Fruit fly (Drosophila melanogaster) whole organism, adult: ENCODE results near the gene Tmhs.

ENCODE experiments used
- CG5204 ChIP-seq: fragments of 200-800 bp; sonication (Bioruptor generic); optimal IDR thresholded peaks from 2 replicates; lab custom pipeline; 2016; ENCODE audit warnings: missing biosample characterization, missing genetic modification characterization
- Crg-1 ChIP-seq: fragments of 200-800 bp; sonication (Bioruptor generic); optimal IDR thresholded peaks from 2 replicates; lab custom pipeline; 2016; ENCODE audit warnings: missing biosample characterization, missing genetic modification characterization
- kay ChIP-seq: fragments of 200-800 bp; sonication (Bioruptor generic); peaks from one replicate; lab custom pipeline; 2016; ENCODE audit warnings: missing biosample characterization, missing genetic modification characterization, borderline replicate concordance
- tj ChIP-seq: fragments of 200-800 bp; sonication (Bioruptor generic); optimal IDR thresholded peaks from 3 replicates; lab custom pipeline; 2017; ENCODE audit warnings: missing biosample characterization, mild to moderate bottlenecking, missing genetic modification characterization, moderate library complexity

dm6 chr3L:1860749-1861148, 24.7 kb upstream of the Tmhs start:
- TF ChIP-seq Crg-1 (GFP tag; lab: Kevin White, UChicago), result no peak
- TF ChIP-seq tj (GFP tag; lab: Kevin White, UChicago), result no peak
- no peak for TF ChIP-seq kay (GFP tag; lab: Kevin White, UChicago)
- TF ChIP-seq CG5204 (GFP tag; lab: Kevin White, UChicago), result no peak
